Fruit fly (Drosophila melanogaster): ENCODE data around the gene CG42759.

dm6 chr3R:10142770-10143169 lies at the start of gene CG42759:
- TF ChIP-seq psq (optimal IDR thresholded peaks at IDR 0.05) = no peak
- TF ChIP-seq pan (optimal IDR thresholded peaks at IDR 0.05) = no peak
- TF ChIP-seq usp (GFP tag; optimal IDR thresholded peaks at IDR 0.05) = no peak
- no peak for TF ChIP-seq CG8478 (optimal IDR thresholded peaks at IDR 0.05)

Data from whole organism.